Fruit fly (Drosophila melanogaster): ENCODE measurements around the gene Myo61F.

The Myo61F gene

dm6 chr3L:1300076-1300635 is 18.1 kb upstream of the Myo61F start (continued):
- peak; percentile 79 for TF ChIP-seq tin (GFP tag; optimal IDR thresholded peaks at IDR 0.05)
- TF ChIP-seq CG10267 (tag; optimal IDR thresholded peaks at IDR 0.05) = peak; percentile 84
- TF ChIP-seq CG4707 (GFP tag; optimal IDR thresholded peaks at IDR 0.05) = peak; percentile 50
- TF ChIP-seq CG2116 (GFP tag; optimal IDR thresholded peaks at IDR 0.05) = peak; percentile 47
- TF ChIP-seq her (GFP tag; optimal IDR thresholded peaks at IDR 0.05) = peak; percentile 23
- TF ChIP-seq CG12104 (GFP tag; optimal IDR thresholded peaks at IDR 0.05) = peak; percentile 60
- no peak for TF ChIP-seq CG3163 (GFP tag; optimal IDR thresholded peaks at IDR 0.05)
- TF ChIP-seq CG14050 (GFP tag; IDR thresholded peaks at IDR 0.05) = peak; percentile 61; the same call in 2 of the 3 replicates
- peak; percentile 84 for TF ChIP-seq CG4328 (GFP tag; optimal IDR thresholded peaks at IDR 0.05)
- TF ChIP-seq NK7.1 (GFP tag; optimal IDR thresholded peaks at IDR 0.05) = no peak
- peak; percentile 67 for TF ChIP-seq CG12299 (tag; optimal IDR thresholded peaks at IDR 0.05)
- no peak for TF ChIP-seq p53 (GFP tag; optimal IDR thresholded peaks at IDR 0.05)
- no peak for TF ChIP-seq Elba2 (GFP tag; optimal IDR thresholded peaks at IDR 0.05)
- 0 out of 2 replicates have a peak, but pooled peaks have one; percentile 11 for TF ChIP-seq dati (GFP tag; IDR thresholded peaks at IDR 0.05)
- peak; percentile 93 for TF ChIP-seq CG10979 (tag; optimal IDR thresholded peaks at IDR 0.05)
- TF ChIP-seq CG31365 (tag; optimal IDR thresholded peaks at IDR 0.05) = peak; percentile 32
- peak; percentile 58 for TF ChIP-seq HmgZ (tag; optimal IDR thresholded peaks at IDR 0.05)
- no peak for TF ChIP-seq Kr (GFP tag; optimal IDR thresholded peaks at IDR 0.05)
- peak; percentile 85 for TF ChIP-seq CG10543 (GFP tag; optimal IDR thresholded peaks at IDR 0.05)
- no peak for TF ChIP-seq gsb (GFP tag; IDR thresholded peaks at IDR 0.05)
- TF ChIP-seq slou (GFP tag; optimal IDR thresholded peaks at IDR 0.05) = no peak
- peak; percentile 22 for TF ChIP-seq kay (GFP tag; optimal IDR thresholded peaks at IDR 0.05)
- no peak for TF ChIP-seq hth (optimal IDR thresholded peaks at IDR 0.05)
- TF ChIP-seq dmrt11E (tag; optimal IDR thresholded peaks at IDR 0.05) = peak; percentile 90
- peak; percentile 69 for TF ChIP-seq CG11696 (GFP tag; IDR thresholded peaks at IDR 0.05)
- TF ChIP-seq usp (GFP tag; optimal IDR thresholded peaks at IDR 0.05) = no peak
- peak; percentile 80 for TF ChIP-seq grn (GFP tag; optimal IDR thresholded peaks at IDR 0.05)
- TF ChIP-seq gsb-n (tag; optimal IDR thresholded peaks at IDR 0.05) = peak; percentile 89
- no peak for TF ChIP-seq Dp (GFP tag; optimal IDR thresholded peaks at IDR 0.05)
- peak; percentile 48 for TF ChIP-seq CG31388 (GFP tag; optimal IDR thresholded peaks at IDR 0.05)
- peak; percentile 69; the same call in 2 of the 3 replicates for TF ChIP-seq otp (GFP tag; IDR thresholded peaks at IDR 0.05)
- peak; percentile 58; the same call in 1 of the 2 replicates for TF ChIP-seq bowl (GFP tag; IDR thresholded peaks at IDR 0.05)
- peak; percentile 69; the same call in 1 of the 2 replicates for TF ChIP-seq sim (GFP tag; IDR thresholded peaks at IDR 0.05)
- TF ChIP-seq dmrt99B (tag; optimal IDR thresholded peaks at IDR 0.05) = peak; percentile 84
- TF ChIP-seq mirr (GFP tag; optimal IDR thresholded peaks at IDR 0.05) = peak; percentile 25
- TF ChIP-seq Hr39 (optimal IDR thresholded peaks at IDR 0.05) = no peak
- TF ChIP-seq CG33213 (GFP tag; optimal IDR thresholded peaks at IDR 0.05) = peak; percentile 8
- no peak for TF ChIP-seq Mes4 (GFP tag; optimal IDR thresholded peaks at IDR 0.05)
- TF ChIP-seq GATAe (GFP tag; conservative IDR thresholded peaks at IDR 0.05) = no peak
- no peak for TF ChIP-seq Antp (GFP tag; optimal IDR thresholded peaks at IDR 0.05)
- peak; percentile 77 for TF ChIP-seq CG5245 (GFP tag; optimal IDR thresholded peaks at IDR 0.05)
- TF ChIP-seq CG9727 (GFP tag; optimal IDR thresholded peaks at IDR 0.05) = peak; percentile 89
- peak; percentile 83 for TF ChIP-seq HLH3B (GFP tag; IDR thresholded peaks at IDR 0.05)
- peak; percentile 48 for TF ChIP-seq YL-1 (GFP tag; optimal IDR thresholded peaks at IDR 0.05)
- TF ChIP-seq Xrp1 (GFP tag; IDR thresholded peaks at IDR 0.05) = peak; percentile 93
- peak; percentile 72 for TF ChIP-seq scrt (GFP tag; optimal IDR thresholded peaks at IDR 0.05)
- no peak for TF ChIP-seq Dll (GFP tag; IDR thresholded peaks at IDR 0.05; ENCODE audit: partially characterized antibody)
- peak; percentile 71 for TF ChIP-seq CG2202 (tag; optimal IDR thresholded peaks at IDR 0.05)
- peak; percentile 67 for TF ChIP-seq H2.0 (GFP tag; IDR thresholded peaks at IDR 0.05)
- TF ChIP-seq trh (GFP tag; optimal IDR thresholded peaks at IDR 0.05) = peak; percentile 27
- TF ChIP-seq bab2 (GFP tag; optimal IDR thresholded peaks at IDR 0.05) = peak; percentile 40
- TF ChIP-seq CG6791 (GFP tag; IDR thresholded peaks at IDR 0.05; ENCODE audit: partially characterized antibody) = no peak

All from whole organism, embryonic.